Fruit fly (Drosophila melanogaster) whole organism, prepupa: Measurements from ENCODE around the gene csw.

Source experiments
- Blimp-1 ChIP-seq: fragments of 200-800 bp; sonication (Bioruptor generic); optimal IDR thresholded peaks from 3 replicates; lab custom pipeline; 2017; ENCODE audit warnings: missing biosample characterization, missing genetic modification characterization, mild to moderate bottlenecking, moderate library complexity, missing genetic modification reagents
- CG10631 ChIP-seq: fragments of 200-800 bp; sonication (Bioruptor generic); optimal IDR thresholded peaks from 2 replicates; lab custom pipeline; 2016; ENCODE audit warnings: missing biosample characterization, missing genetic modification characterization
- CG10669 ChIP-seq: fragments of 200-800 bp; sonication (Bioruptor generic); optimal IDR thresholded peaks from 3 replicates; lab custom pipeline; 2018; ENCODE audit warnings: missing biosample characterization, mild to moderate bottlenecking, missing genetic modification characterization, moderate library complexity
- CG11294 ChIP-seq: fragments of 200-800 bp; sonication (Bioruptor generic); IDR thresholded peaks from 2 replicates; pipeline ENCODE4 v1.3.6; 2022; ENCODE audit warnings: missing biosample characterization, missing genetic modification characterization
- CG11762 ChIP-seq: fragments of 200-800 bp; sonication (Bioruptor generic); optimal IDR thresholded peaks from 3 replicates; lab custom pipeline; 2016; ENCODE audit warnings: missing biosample characterization, missing genetic modification characterization; ENCODE audit not compliant: insufficient read depth
- CG1621 ChIP-seq: fragments of 200-800 bp; sonication (Bioruptor generic); optimal IDR thresholded peaks from 3 replicates; lab custom pipeline; 2018; ENCODE audit warnings: missing biosample characterization, mild to moderate bottlenecking, missing genetic modification characterization
- CG3032 ChIP-seq: fragments of 200-800 bp; optimal IDR thresholded peaks from 2 replicates; lab custom pipeline; 2019; ENCODE audit warnings: missing biosample characterization, mild to moderate bottlenecking, missing genetic modification characterization, moderate library complexity
- CG31627 ChIP-seq: fragments of 200-800 bp; sonication (Bioruptor generic); optimal IDR thresholded peaks from 3 replicates; lab custom pipeline; 2016; ENCODE audit warnings: missing biosample characterization, missing genetic modification characterization
- CG34406 ChIP-seq: fragments of 200-800 bp; sonication (Bioruptor generic); optimal IDR thresholded peaks from 3 replicates; lab custom pipeline; 2016; ENCODE audit warnings: missing biosample characterization, missing genetic modification characterization
- CG3919 ChIP-seq: fragments of 200-800 bp; sonication (Bioruptor generic); optimal IDR thresholded peaks from 3 replicates; lab custom pipeline; 2016; ENCODE audit warnings: missing biosample characterization, missing genetic modification characterization
- CG4318 ChIP-seq: fragments of 200-800 bp; sonication (Bioruptor generic); optimal IDR thresholded peaks from 3 replicates; lab custom pipeline; 2017; ENCODE audit warnings: missing biosample characterization, mild to moderate bottlenecking, missing genetic modification characterization
- CG6792 ChIP-seq: fragments of 200-800 bp; sonication (Bioruptor generic); optimal IDR thresholded peaks from 3 replicates; lab custom pipeline; 2016; ENCODE audit warnings: missing biosample characterization, missing genetic modification characterization
- CG6808 ChIP-seq: fragments of 200-800 bp; sonication (Bioruptor generic); optimal IDR thresholded peaks from 3 replicates; lab custom pipeline; 2017; ENCODE audit warnings: missing biosample characterization, missing genetic modification characterization, mild to moderate bottlenecking, moderate library complexity, missing genetic modification reagents
- CG6854 ChIP-seq: fragments of 200-800 bp; sonication (Bioruptor generic); optimal IDR thresholded peaks from 2 replicates; lab custom pipeline; 2017; ENCODE audit warnings: missing biosample characterization, mild to moderate bottlenecking, missing genetic modification characterization
- CG8119 ChIP-seq: fragments of 200-800 bp; sonication (Bioruptor generic); IDR thresholded peaks from 3 replicates; pipeline ENCODE4 v1.3.6; 2022; ENCODE audit warnings: missing biosample characterization, missing genetic modification characterization
- CG8319 ChIP-seq: fragments of 200-800 bp; sonication (Bioruptor generic); optimal IDR thresholded peaks from 3 replicates; lab custom pipeline; 2016; ENCODE audit warnings: missing biosample characterization, missing genetic modification characterization
- CG9139 ChIP-seq: fragments of 200-800 bp; sonication (Bioruptor generic); optimal IDR thresholded peaks from 3 replicates; lab custom pipeline; 2017; ENCODE audit warnings: missing biosample characterization, mild to moderate bottlenecking, missing genetic modification characterization
- Eip75B ChIP-seq: fragments of 200-800 bp; sonication (Bioruptor generic); optimal IDR thresholded peaks from 3 replicates; lab custom pipeline; 2016; ENCODE audit warnings: missing biosample characterization, missing genetic modification characterization
- Eip78C ChIP-seq: fragments of 200-800 bp; sonication (Bioruptor generic); peaks from one replicate; lab custom pipeline; 2016; ENCODE audit warnings: missing biosample characterization, missing genetic modification characterization
- Eip93F ChIP-seq: fragments of 200-800 bp; sonication (Bioruptor generic); optimal IDR thresholded peaks from 2 replicates; lab custom pipeline; 2016; ENCODE audit warnings: missing biosample characterization, mild to moderate bottlenecking, missing genetic modification characterization
- Ets21C ChIP-seq: fragments of 200-800 bp; sonication (Bioruptor generic); optimal IDR thresholded peaks from 3 replicates; lab custom pipeline; 2016; ENCODE audit warnings: missing biosample characterization, missing genetic modification characterization
- Ets96B ChIP-seq: fragments of 200-800 bp; optimal IDR thresholded peaks from 2 replicates; lab custom pipeline; 2019; ENCODE audit warnings: missing biosample characterization, mild to moderate bottlenecking, missing genetic modification characterization, moderate library complexity
- Gug ChIP-seq: fragments of 200-800 bp; sonication (Bioruptor generic); IDR thresholded peaks from 2 replicates; pipeline ENCODE4 v1.3.6; 2022; ENCODE audit warnings: missing biosample characterization, missing genetic modification characterization
- Hr38 ChIP-seq: sonication (Bioruptor generic); optimal IDR thresholded peaks from 2 replicates; lab custom pipeline; 2016; ENCODE audit warnings: missing biosample characterization, missing genetic modification characterization
- Hr4 ChIP-seq: fragments of 200-800 bp; sonication (Bioruptor generic); optimal IDR thresholded peaks from 3 replicates; lab custom pipeline; 2016; ENCODE audit warnings: missing biosample characterization, missing genetic modification characterization
- Lpt ChIP-seq: fragments of 200-800 bp; sonication (Bioruptor generic); optimal IDR thresholded peaks from 3 replicates; lab custom pipeline; 2016; ENCODE audit warnings: missing biosample characterization, missing genetic modification characterization
- OdsH ChIP-seq: fragments of 200-800 bp; sonication (Bioruptor generic); optimal IDR thresholded peaks from 3 replicates; lab custom pipeline; 2016; ENCODE audit warnings: missing biosample characterization, missing genetic modification characterization
- Smox ChIP-seq: fragments of 200-800 bp; sonication (Bioruptor generic); optimal IDR thresholded peaks from 3 replicates; lab custom pipeline; 2016; ENCODE audit warnings: missing biosample characterization, missing genetic modification characterization
- Sox102F ChIP-seq: fragments of 200-800 bp; sonication (Bioruptor generic); optimal IDR thresholded peaks from 2 replicates; lab custom pipeline; 2016; ENCODE audit warnings: missing biosample characterization, mild to moderate bottlenecking, missing genetic modification characterization
- Sox14 ChIP-seq: fragments of 200-800 bp; sonication (Bioruptor generic); optimal IDR thresholded peaks from 3 replicates; lab custom pipeline; 2016; ENCODE audit warnings: missing biosample characterization, missing genetic modification characterization
- Sox15 ChIP-seq: fragments of 200-800 bp; sonication (Bioruptor generic); optimal IDR thresholded peaks from 3 replicates; lab custom pipeline; 2016; ENCODE audit warnings: missing biosample characterization, missing genetic modification characterization
- achi ChIP-seq: fragments of 200-800 bp; sonication (Bioruptor generic); optimal IDR thresholded peaks from 3 replicates; lab custom pipeline; 2016; ENCODE audit warnings: missing biosample characterization, missing genetic modification characterization
- acj6 ChIP-seq: fragments of 200-800 bp; sonication (Bioruptor generic); optimal IDR thresholded peaks from 3 replicates; lab custom pipeline; 2016; ENCODE audit warnings: missing biosample characterization, missing genetic modification characterization
- dac ChIP-seq: fragments of 200-800 bp; sonication (Bioruptor generic); optimal IDR thresholded peaks from 2 replicates; lab custom pipeline; 2017; ENCODE audit warnings: missing biosample characterization, mild to moderate bottlenecking, missing genetic modification characterization
- dsx ChIP-seq: fragments of 200-800 bp; optimal IDR thresholded peaks from 3 replicates; lab custom pipeline; 2019; ENCODE audit warnings: missing biosample characterization, mild to moderate bottlenecking, missing genetic modification characterization, moderate library complexity; ENCODE audit not compliant: poor library complexity, severe bottlenecking
- fd59A ChIP-seq: fragments of 200-800 bp; sonication (Bioruptor generic); optimal IDR thresholded peaks from 2 replicates; lab custom pipeline; 2017; ENCODE audit warnings: missing biosample characterization, mild to moderate bottlenecking, missing genetic modification characterization, missing genetic modification reagents
- fd85E ChIP-seq: fragments of 200-800 bp; sonication (Bioruptor generic); optimal IDR thresholded peaks from 3 replicates; lab custom pipeline; 2016; ENCODE audit warnings: missing biosample characterization, missing genetic modification characterization
- fkh ChIP-seq: fragments of 200-800 bp; sonication (Bioruptor generic); optimal IDR thresholded peaks from 3 replicates; lab custom pipeline; 2017; ENCODE audit warnings: missing biosample characterization, mild to moderate bottlenecking, missing genetic modification characterization, moderate library complexity
- lz ChIP-seq: fragments of 200-800 bp; sonication (Bioruptor generic); optimal IDR thresholded peaks from 3 replicates; lab custom pipeline; 2016; ENCODE audit warnings: missing biosample characterization, missing genetic modification characterization
- net ChIP-seq: fragments of 200-800 bp; sonication (Bioruptor generic); optimal IDR thresholded peaks from 3 replicates; lab custom pipeline; 2016; ENCODE audit warnings: missing biosample characterization, missing genetic modification characterization
- pdm3 ChIP-seq: fragments of 200-800 bp; sonication (Bioruptor generic); optimal IDR thresholded peaks from 3 replicates; lab custom pipeline; 2016; ENCODE audit warnings: missing biosample characterization, missing genetic modification characterization
- salr ChIP-seq, 2 experiments: fragments of 200-800 bp; sonication (Bioruptor generic); optimal IDR thresholded peaks; 3 replicates each; lab custom pipeline; 2016 to 2018; ENCODE audit warnings: missing biosample characterization in 2 of 2, missing genetic modification characterization in 2 of 2, mild to moderate bottlenecking in 1 of 2
- spab ChIP-seq: fragments of 200-800 bp; sonication (Bioruptor generic); optimal IDR thresholded peaks from 2 replicates; lab custom pipeline; 2017; ENCODE audit warnings: missing biosample characterization, mild to moderate bottlenecking, missing genetic modification characterization, missing genetic modification reagents
- ss ChIP-seq, 2 experiments: fragments of 200-800 bp; sonication (Bioruptor generic); optimal IDR thresholded peaks; 2 replicates in 1 of 2; 3 replicates in 1 of 2; lab custom pipeline; 2017 to 2018; ENCODE audit warnings: mild to moderate bottlenecking in 2 of 2, missing biosample characterization in 2 of 2, missing genetic modification characterization in 2 of 2, moderate library complexity in 1 of 2
- svp ChIP-seq: fragments of 200-800 bp; sonication (Bioruptor generic); peaks from one replicate; lab custom pipeline; 2016; ENCODE audit warnings: missing biosample characterization, missing genetic modification characterization

csw gene

dm6 chrX:2134226-2134880, 40.3 kb downstream of the csw start (continued):
- TF ChIP-seq Eip93F (GFP tag; lab: Kevin White, UChicago) (peak; percentile 72), Eip75B (GFP tag; lab: Kevin White, UChicago) (peak; percentile 82), Blimp-1 (GFP tag; lab: Kevin White, UChicago) (peak; percentile 69), Ets96B (tag; lab: Kevin White, UChicago) (peak; percentile 83), OdsH (GFP tag; lab: Kevin White, UChicago) (peak; percentile 86), dsx (GFP tag; lab: Kevin White, UChicago) (peak; percentile 75), Smox (peak; percentile 92), CG8319 (peak; percentile 77), Gug (GFP tag; lab: Robert Waterston, UW) (peak; percentile 51), CG3919 (GFP tag; lab: Kevin White, UChicago) (peak; percentile 83), salr (GFP tag; optimal IDR thresholded peaks at IDR 0.05; lab: Kevin White, UChicago) (peak; percentile 58 to 77), Hr4 (peak; percentile 77), svp (GFP tag; lab: Kevin White, UChicago) (peak; percentile 94)

dm6 chrX:2134965-2135758, 41.1 kb downstream of the csw start:
- peak; percentile 87 for TF ChIP-seq acj6 (GFP tag; lab: Kevin White, UChicago)
- peak; percentile 43 for TF ChIP-seq fkh (GFP tag; lab: Kevin White, UChicago)
- TF ChIP-seq Eip78C (GFP tag; lab: Kevin White, UChicago) = peak; percentile 96
- peak; percentile 81 for TF ChIP-seq CG3919 (GFP tag; lab: Kevin White, UChicago)
- peak; percentile 86 for TF ChIP-seq CG6854 (GFP tag; lab: Kevin White, UChicago)
- TF ChIP-seq CG10669 (GFP tag; lab: Kevin White, UChicago) = peak; percentile 91
- peak; percentile 81 for TF ChIP-seq CG11762 (GFP tag; lab: Kevin White, UChicago)
- TF ChIP-seq Ets21C (GFP tag; lab: Kevin White, UChicago) = peak; percentile 90
- TF ChIP-seq Sox14 (GFP tag; lab: Kevin White, UChicago) = peak; percentile 92
- TF ChIP-seq CG9139 (GFP tag; lab: Kevin White, UChicago) = peak; percentile 79
- peak; percentile 87 for TF ChIP-seq Sox102F (GFP tag; lab: Kevin White, UChicago)
- peak; percentile 81 for TF ChIP-seq CG1621 (tag; lab: Kevin White, UChicago)
- peak; percentile 85 for TF ChIP-seq net (GFP tag; lab: Kevin White, UChicago)
- peak; percentile 86 for TF ChIP-seq CG3032 (tag; lab: Kevin White, UChicago)
- peak; percentile 84 for TF ChIP-seq CG10631
- TF ChIP-seq Eip93F (GFP tag; lab: Kevin White, UChicago) = peak; percentile 85
- peak; percentile 34 to 79 for TF ChIP-seq ss (GFP tag; optimal IDR thresholded peaks at IDR 0.05; lab: Kevin White, UChicago)
- peak; percentile 81 for TF ChIP-seq Sox15 (GFP tag; lab: Kevin White, UChicago)
- TF ChIP-seq lz (GFP tag; lab: Kevin White, UChicago) = peak; percentile 94
- peak; percentile 83 for TF ChIP-seq CG8119
- TF ChIP-seq OdsH (GFP tag; lab: Kevin White, UChicago) = peak; percentile 90
- TF ChIP-seq fd85E (GFP tag; lab: Kevin White, UChicago) = peak; percentile 73
- TF ChIP-seq Hr38 (GFP tag; lab: Kevin White, UChicago) = no peak
- peak; percentile 89 for TF ChIP-seq CG6792 (GFP tag; lab: Kevin White, UChicago)
- peak; percentile 92 for TF ChIP-seq Smox
- TF ChIP-seq Lpt (GFP tag; lab: Kevin White, UChicago) = peak; percentile 71
- TF ChIP-seq CG31627 (GFP tag; lab: Kevin White, UChicago) = peak; percentile 93
- peak; percentile 84 for TF ChIP-seq Eip75B (GFP tag; lab: Kevin White, UChicago)
- peak; percentile 89 for TF ChIP-seq pdm3 (GFP tag; lab: Kevin White, UChicago)
- TF ChIP-seq Blimp-1 (GFP tag; lab: Kevin White, UChicago) = peak; percentile 87
- TF ChIP-seq CG11294 (GFP tag; lab: Robert Waterston, UW) = peak; percentile 73
- TF ChIP-seq CG4318 = peak; percentile 68
- peak; percentile 87 for TF ChIP-seq CG6808 (GFP tag; lab: Kevin White, UChicago)
- peak; percentile 28 for TF ChIP-seq dac (GFP tag; lab: Kevin White, UChicago)
- TF ChIP-seq achi (GFP tag; lab: Kevin White, UChicago) = peak; percentile 87
- TF ChIP-seq spab (GFP tag; lab: Kevin White, UChicago) = peak; percentile 83
- peak; percentile 80 for TF ChIP-seq fd59A (GFP tag; lab: Kevin White, UChicago)
- peak; percentile 88 for TF ChIP-seq CG34406 (GFP tag; lab: Kevin White, UChicago)
- TF ChIP-seq Gug (GFP tag; lab: Robert Waterston, UW) = peak; percentile 67
- peak; percentile 80 for TF ChIP-seq Hr4
